Worm (Caenorhabditis elegans) whole organism, early embryonic: Measurements from ENCODE around the gene ZK666.4.

Source experiments
- B0310.2 ChIP-seq: sonication (generic microtip); optimal IDR thresholded peaks from 2 replicates; lab custom pipeline; 2016; ENCODE audit warnings: mild to moderate bottlenecking, missing genetic modification characterization, missing compliant biosample characterization
- F13C5.2 ChIP-seq: sonication (generic microtip); optimal IDR thresholded peaks from 2 replicates; lab custom pipeline; 2017; ENCODE audit warnings: mild to moderate bottlenecking, missing genetic modification characterization, inconsistent platforms, missing compliant biosample characterization
- aly-1 ChIP-seq: sonication (generic microtip); optimal IDR thresholded peaks from 2 replicates; lab custom pipeline; 2016; ENCODE audit warnings: missing genetic modification characterization, missing compliant biosample characterization
- ama-1 ChIP-seq: fragments of 150-350 bp; optimal IDR thresholded peaks from 2 replicates; lab custom pipeline; 2014
- ceh-13 ChIP-seq: fragments of 200-800 bp; sonication (Bioruptor generic); optimal IDR thresholded peaks from 2 replicates; lab custom pipeline; 2018; ENCODE audit warnings: mild to moderate bottlenecking, missing genetic modification characterization, missing compliant biosample characterization
- ceh-36 ChIP-seq: sonication (generic microtip); optimal IDR thresholded peaks from 2 replicates; lab custom pipeline; 2016; ENCODE audit warnings: missing genetic modification characterization, inconsistent platforms, missing compliant biosample characterization
- ets-7 ChIP-seq: sonication (generic microtip); optimal IDR thresholded peaks from 2 replicates; lab custom pipeline; 2016; ENCODE audit warnings: missing genotype, missing genetic modification characterization, missing compliant biosample characterization
- flt-1 ChIP-seq: fragments of 200-800 bp; sonication (Bioruptor generic); IDR thresholded peaks from 2 replicates; pipeline ENCODE4 v1.3.6; 2022; ENCODE audit warnings: missing genetic modification characterization, missing compliant biosample characterization
- hmbx-1 ChIP-seq: sonication (generic microtip); optimal IDR thresholded peaks from 2 replicates; lab custom pipeline; 2016; ENCODE audit warnings: mild to moderate bottlenecking, missing genetic modification characterization, missing compliant biosample characterization
- hmg-4 ChIP-seq: fragments of 200-800 bp; sonication (Bioruptor generic); optimal IDR thresholded peaks from 2 replicates; lab custom pipeline; 2018; ENCODE audit warnings: mild to moderate bottlenecking, missing genetic modification characterization, missing compliant biosample characterization
- hnd-1 ChIP-seq: sonication (generic microtip); optimal IDR thresholded peaks from 2 replicates; lab custom pipeline; 2016; ENCODE audit warnings: missing genetic modification characterization, missing compliant biosample characterization
- pes-1 ChIP-seq: fragments of 200-800 bp; sonication (Bioruptor generic); IDR thresholded peaks from 2 replicates; pipeline ENCODE4 v1.3.6; 2022; ENCODE audit warnings: missing genetic modification reagents, missing genetic modification characterization, missing compliant biosample characterization
- scrt-1 ChIP-seq: fragments of 200-800 bp; sonication (Bioruptor generic); IDR thresholded peaks from 2 replicates; pipeline ENCODE4 v1.3.6; 2022; ENCODE audit warnings: missing genetic modification characterization, missing compliant biosample characterization
- sea-1 ChIP-seq: fragments of 200-800 bp; sonication (Bioruptor generic); conservative IDR thresholded peaks from 2 replicates; pipeline ENCODE4 v1.3.6; 2022; ENCODE audit warnings: missing genetic modification characterization, missing compliant biosample characterization
- tbx-11 ChIP-seq: fragments of 200-800 bp; sonication (Bioruptor generic); IDR thresholded peaks from 2 replicates; pipeline ENCODE4 v1.3.6; 2022; ENCODE audit warnings: missing genetic modification characterization, missing compliant biosample characterization
- tbx-37 ChIP-seq: fragments of 200-800 bp; sonication (Bioruptor generic); conservative IDR thresholded peaks from 2 replicates; pipeline ENCODE4 v1.3.6; 2022; ENCODE audit warnings: missing genetic modification reagents, missing genetic modification characterization, missing compliant biosample characterization
- tra-4 ChIP-seq: sonication (generic microtip); optimal IDR thresholded peaks from 2 replicates; lab custom pipeline; 2017; ENCODE audit warnings: missing genetic modification characterization, missing compliant biosample characterization

The ZK666.4 gene

DNA sequence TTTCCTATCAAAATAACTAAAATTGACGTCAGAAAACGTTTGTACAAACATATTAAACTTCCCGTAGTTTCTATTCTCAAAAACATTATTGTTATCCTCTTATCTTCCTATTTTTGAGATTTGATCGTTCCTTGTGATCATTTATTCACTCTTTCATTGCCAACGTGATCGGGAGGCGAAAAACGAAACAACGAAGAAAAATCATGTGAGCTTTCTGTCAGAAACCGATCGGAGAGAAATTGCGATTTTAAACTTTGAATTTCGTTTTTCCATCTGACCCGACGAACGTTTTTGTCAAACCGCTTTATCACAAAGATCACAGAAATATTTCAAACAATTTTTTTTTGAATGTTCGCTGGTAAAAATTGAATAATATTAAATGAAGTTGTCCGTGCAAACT lies 30.8 kb upstream of the ZK666.4 start:
- no peak for TF ChIP-seq ama-1 (lab: Kevin White, UChicago)
- no peak for TF ChIP-seq hmg-4 (GFP tag; lab: Kevin White, UChicago)
- TF ChIP-seq hnd-1 (tag; lab: Kevin White, UChicago) = no peak
- TF ChIP-seq ceh-13 = no peak

DNA sequence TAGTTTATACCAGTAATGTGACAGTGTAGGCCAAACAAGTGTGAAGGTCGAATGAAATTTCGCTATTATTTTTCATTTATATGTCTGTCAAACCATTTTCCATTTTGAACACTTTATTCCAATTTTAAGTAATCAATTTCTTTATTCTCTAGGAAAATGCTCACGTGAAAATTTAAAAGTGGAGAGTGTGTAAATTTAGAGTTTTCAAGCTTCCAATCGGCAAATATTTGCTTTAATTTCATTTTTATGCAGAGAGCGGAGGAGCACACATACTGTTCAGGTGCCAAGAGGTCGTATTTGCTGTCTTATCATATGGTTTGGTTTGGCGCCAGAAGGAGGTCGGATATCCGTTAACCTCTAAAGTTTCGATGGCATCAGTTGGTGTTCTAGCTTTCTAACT lies 30.2 kb upstream of the ZK666.4 start:
- TF ChIP-seq F13C5.2 (tag; lab: Kevin White, UChicago) (no peak), scrt-1 (GFP tag; lab: Robert Waterston, UW) (no peak), ceh-13 (no peak), aly-1 (tag; lab: Kevin White, UChicago) (no peak), B0310.2 (no peak), ets-7 (tag; lab: Kevin White, UChicago) (no peak), tra-4 (no peak), hmbx-1 (tag; lab: Kevin White, UChicago) (no peak), tbx-11 (no peak)

DNA sequence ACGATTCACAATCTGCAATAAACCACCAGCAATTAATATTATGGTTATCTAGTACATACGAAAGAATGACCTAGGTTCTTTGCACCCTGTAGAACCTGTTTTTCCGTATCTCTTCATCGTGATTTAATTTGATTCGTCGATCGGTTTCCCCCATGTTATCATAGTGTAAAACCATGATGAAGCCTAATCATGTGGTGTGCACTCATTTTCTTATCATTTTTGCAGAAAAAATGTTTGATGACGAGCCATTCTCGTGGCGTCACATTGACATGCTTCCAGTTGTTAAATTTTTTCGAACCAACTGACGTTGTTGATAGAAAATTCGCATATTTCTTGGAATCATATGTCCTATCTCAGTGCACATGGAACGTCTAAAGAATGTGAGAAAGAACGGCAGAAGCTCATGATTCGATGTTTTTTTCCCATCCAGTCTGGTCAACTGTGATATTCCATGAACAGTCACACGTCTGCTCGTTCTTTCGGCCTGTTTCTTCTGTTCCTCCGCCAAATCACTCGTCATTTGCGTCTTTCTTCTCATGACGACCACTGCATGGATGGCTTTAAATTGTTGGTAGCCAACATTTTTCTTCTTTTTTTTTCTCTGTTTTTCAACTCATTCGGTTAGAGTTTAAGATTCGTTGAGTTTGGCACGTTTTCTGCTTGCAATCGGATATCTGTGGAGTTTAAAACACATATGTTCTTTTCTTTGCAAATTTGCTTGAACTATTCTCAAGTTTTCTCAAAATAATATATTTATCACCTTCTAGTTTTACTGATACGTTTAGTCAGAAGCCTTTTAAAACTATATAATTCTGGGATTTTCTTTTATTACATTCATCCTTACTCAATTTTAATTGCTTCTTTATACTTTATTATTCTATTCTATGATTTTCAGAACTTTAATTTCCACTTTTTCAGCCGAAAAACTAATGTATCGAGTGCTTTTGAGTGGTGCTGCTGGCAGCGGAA lies 29.4 kb upstream of the ZK666.4 start, which contains the start of gene ZK673.2:
TSS of gene ZK673.2 (plus strand) at position 919 of the 969 bp plus-strand sequence.
- TF ChIP-seq ama-1 (lab: Kevin White, UChicago) (no peak), ceh-13 (no peak), B0310.2 (no peak), tbx-37 (GFP tag; lab: Robert Waterston, UW) (no peak), F13C5.2 (tag; lab: Kevin White, UChicago) (no peak), ceh-36 (no peak), hmbx-1 (tag; lab: Kevin White, UChicago) (no peak), tbx-11 (no peak), tra-4 (no peak)

DNA sequence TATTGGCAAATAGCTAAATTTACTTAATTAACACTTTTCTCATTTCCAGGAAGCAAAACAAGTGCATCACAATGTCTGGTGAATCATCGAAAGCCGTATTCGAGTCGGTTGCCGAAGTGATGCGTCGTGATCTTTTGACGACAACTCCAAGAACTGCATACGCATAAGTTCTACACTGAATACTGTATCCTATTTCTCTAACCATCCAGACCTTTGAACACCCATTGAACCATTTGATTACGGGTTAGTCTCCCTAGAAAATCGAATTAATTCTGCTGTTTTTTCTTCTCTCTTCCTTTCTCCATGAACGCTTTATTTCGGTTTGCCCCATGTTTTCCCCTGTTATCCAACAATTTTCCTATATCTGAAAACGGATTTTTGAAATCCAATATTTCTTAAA lies 27.4 kb upstream of the ZK666.4 start, which contains the start of gene lin-56:
TSS of gene lin-56 (plus strand) at position 301 of the 400 bp plus-strand sequence.
- TF ChIP-seq hnd-1 (tag; lab: Kevin White, UChicago) (no peak), scrt-1 (GFP tag; lab: Robert Waterston, UW) (no peak), pes-1 (no peak), sea-1 (GFP tag; lab: Robert Waterston, UW) (no peak), flt-1 (GFP tag; lab: Robert Waterston, UW) (no peak), tbx-37 (GFP tag; lab: Robert Waterston, UW) (no peak), F13C5.2 (tag; lab: Kevin White, UChicago) (no peak), tbx-11 (no peak), ets-7 (tag; lab: Kevin White, UChicago) (no peak), tra-4 (no peak), ceh-36 (no peak)

DNA sequence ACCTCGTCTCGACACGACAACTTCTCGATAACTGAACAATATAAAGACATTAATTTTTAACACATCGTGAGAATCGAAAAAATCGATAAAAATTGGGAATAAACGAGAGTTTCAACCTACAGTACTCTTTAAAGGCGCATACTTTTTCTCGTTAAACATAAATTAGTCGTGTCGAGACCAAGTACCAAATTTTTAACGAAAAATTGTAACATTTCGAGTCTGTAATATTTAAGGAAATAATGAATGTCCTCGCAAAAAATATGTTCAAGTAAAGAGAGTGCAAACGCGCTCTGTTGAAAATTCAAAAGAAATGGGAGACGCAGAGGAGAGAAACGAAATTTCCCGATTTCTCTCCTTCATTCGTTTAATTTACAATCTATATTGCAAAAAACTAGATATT lies 26.7 kb upstream of the ZK666.4 start:
- TF ChIP-seq pes-1 = no peak
- TF ChIP-seq ceh-13 = no peak
- TF ChIP-seq hnd-1 (tag; lab: Kevin White, UChicago) = no peak
- TF ChIP-seq B0310.2 = no peak
- TF ChIP-seq hmbx-1 (tag; lab: Kevin White, UChicago) = no peak
- TF ChIP-seq ets-7 (tag; lab: Kevin White, UChicago) = no peak
- no peak for TF ChIP-seq tbx-11
- TF ChIP-seq tbx-37 (GFP tag; lab: Robert Waterston, UW) = no peak
- TF ChIP-seq sea-1 (GFP tag; lab: Robert Waterston, UW) = no peak

DNA sequence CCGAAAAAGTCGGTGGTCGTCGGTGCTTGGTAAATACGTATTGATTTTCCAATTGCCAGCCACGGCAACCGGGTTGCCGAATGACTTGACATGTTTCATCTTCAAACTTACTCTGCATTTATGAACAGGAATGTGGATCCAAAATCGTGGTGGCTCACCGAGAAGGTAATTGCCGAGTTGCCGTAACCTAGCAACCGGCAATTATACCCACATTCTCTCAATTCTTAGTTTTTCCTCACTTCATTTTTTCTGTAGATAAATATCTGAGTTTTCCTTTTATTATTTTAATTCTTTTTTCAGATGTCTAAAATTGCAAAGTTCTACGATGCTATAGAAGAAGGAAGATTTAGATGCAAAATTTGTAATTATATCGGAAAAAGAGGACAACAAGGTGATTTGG lies 24.4 kb upstream of the ZK666.4 start, which contains the start of gene ZK673.4:
TSS of gene ZK673.4 (plus strand) at position 301 of the 400 bp plus-strand sequence.
- TF ChIP-seq ets-7 (tag; lab: Kevin White, UChicago) (no peak), sea-1 (GFP tag; lab: Robert Waterston, UW) (no peak), ceh-13 (no peak), ama-1 (lab: Kevin White, UChicago) (no peak), scrt-1 (GFP tag; lab: Robert Waterston, UW) (no peak), B0310.2 (no peak), tbx-37 (GFP tag; lab: Robert Waterston, UW) (no peak), hmg-4 (GFP tag; lab: Kevin White, UChicago) (no peak), tra-4 (no peak), hnd-1 (tag; lab: Kevin White, UChicago) (no peak), flt-1 (GFP tag; lab: Robert Waterston, UW) (no peak), aly-1 (tag; lab: Kevin White, UChicago) (no peak), F13C5.2 (tag; lab: Kevin White, UChicago) (no peak), tbx-11 (no peak), hmbx-1 (tag; lab: Kevin White, UChicago) (no peak), pes-1 (no peak), ceh-36 (no peak)

DNA sequence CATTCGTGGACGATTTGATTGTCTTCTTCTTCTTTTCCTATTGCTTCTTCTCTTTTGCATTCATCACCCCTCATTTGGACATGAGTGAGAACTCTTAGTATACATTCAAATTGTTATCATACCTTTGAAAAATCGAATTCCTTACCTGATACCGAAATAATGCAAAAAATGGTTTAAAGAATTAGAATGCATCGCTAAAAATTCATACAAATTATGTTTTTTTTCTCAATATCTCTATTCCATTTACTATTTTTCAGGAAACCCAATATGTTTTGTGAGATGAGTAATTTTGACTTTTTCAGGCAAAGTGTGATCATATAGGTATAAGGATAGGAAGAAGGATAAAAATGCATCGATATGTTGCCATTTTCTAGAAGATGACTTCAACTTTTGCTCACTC lies 20.1 kb upstream of the ZK666.4 start, which contains the start of gene ZK673.11:
TSS of gene ZK673.11 (plus strand) at position 301 of the 400 bp plus-strand sequence.
- no peak for TF ChIP-seq ets-7 (tag; lab: Kevin White, UChicago)
- TF ChIP-seq scrt-1 (GFP tag; lab: Robert Waterston, UW) = no peak
- no peak for TF ChIP-seq hnd-1 (tag; lab: Kevin White, UChicago)
- TF ChIP-seq F13C5.2 (tag; lab: Kevin White, UChicago) = no peak
- no peak for TF ChIP-seq aly-1 (tag; lab: Kevin White, UChicago)
- no peak for TF ChIP-seq tbx-37 (GFP tag; lab: Robert Waterston, UW)
- TF ChIP-seq flt-1 (GFP tag; lab: Robert Waterston, UW) = no peak
- TF ChIP-seq hmg-4 (GFP tag; lab: Kevin White, UChicago) = no peak
- no peak for TF ChIP-seq hmbx-1 (tag; lab: Kevin White, UChicago)
- no peak for TF ChIP-seq sea-1 (GFP tag; lab: Robert Waterston, UW)
- TF ChIP-seq B0310.2 = no peak
